Worm (Caenorhabditis elegans) whole organism, L2 larva: Measurements from ENCODE around the gene pycr-4.

ENCODE experiments used
- ama-1 ChIP-seq: fragments of 150-350 bp; optimal IDR thresholded peaks from 2 replicates; lab custom pipeline; 2018; ENCODE audit warnings: inconsistent platforms
- mdl-1 ChIP-seq, 2 experiments: fragments of 150-350 bp in 1 of 2; sonication (generic microtip) in 1 of 2; optimal IDR thresholded peaks; 2 replicates each; lab custom pipeline; 2017; ENCODE audit warnings: missing biosample characterization in 2 of 2, missing genetic modification characterization in 2 of 2
- nhr-11 ChIP-seq: fragments of 150-350 bp; optimal IDR thresholded peaks from 2 replicates; lab custom pipeline; 2014; ENCODE audit warnings: missing biosample characterization, missing genetic modification characterization
- nhr-23 ChIP-seq: fragments of 150-350 bp; optimal IDR thresholded peaks from 2 replicates; lab custom pipeline; 2014; ENCODE audit warnings: missing biosample characterization, missing genetic modification reagents, missing genetic modification characterization
- nhr-237 ChIP-seq: fragments of 150-350 bp; optimal IDR thresholded peaks from 2 replicates; lab custom pipeline; 2014; ENCODE audit warnings: missing biosample characterization, missing genetic modification characterization
- snpc-4 ChIP-seq: fragments of 150-350 bp; optimal IDR thresholded peaks from 2 replicates; lab custom pipeline; 2014; ENCODE audit warnings: missing biosample characterization, missing genetic modification characterization

ce11 chrIV:7523744-7524143 lies 46.6 kb upstream of the pycr-4 start:
- TF ChIP-seq nhr-11 (tag; lab: Kevin White, UChicago) (no peak), nhr-23 (tag; lab: Kevin White, UChicago) (no peak), ama-1 (lab: Kevin White, UChicago) (no peak), snpc-4 (tag; lab: Kevin White, UChicago) (no peak), nhr-237 (tag; lab: Kevin White, UChicago) (no peak), mdl-1 (tag; optimal IDR thresholded peaks at IDR 0.05; lab: Kevin White, UChicago) (no peak)
